Fruit fly (Drosophila melanogaster): ENCODE measurements around the gene CG17959.

DNA sequence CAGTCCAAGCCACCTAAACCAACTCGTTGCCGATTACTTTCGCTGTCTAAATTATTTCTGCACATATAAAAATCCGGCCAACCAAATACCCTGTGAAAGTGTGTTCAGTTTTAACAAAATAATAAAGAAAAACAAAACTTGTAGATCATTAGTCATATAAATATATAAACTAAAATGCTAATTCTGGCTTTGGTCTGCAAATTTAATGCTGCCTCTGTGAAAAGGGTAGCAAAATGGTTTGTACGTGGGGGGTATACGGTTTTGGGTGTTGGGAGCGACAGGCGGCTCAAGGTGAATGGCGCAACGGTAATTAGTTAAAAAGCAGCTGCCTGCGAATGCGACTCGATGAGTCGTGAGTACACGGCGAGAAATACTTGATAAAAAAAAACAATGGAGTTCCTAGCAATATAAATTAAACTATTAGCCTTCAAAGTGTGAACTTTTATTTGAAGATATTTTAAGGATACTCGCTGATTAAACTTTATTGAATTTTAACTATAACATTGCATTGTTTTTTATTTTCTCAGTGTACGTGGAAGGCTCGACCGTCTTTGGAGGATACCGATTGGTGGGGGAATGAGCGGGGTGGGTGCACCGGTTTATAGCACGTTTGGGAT, 31.1 kb downstream of the CG17959 start:
- TF ChIP-seq insv (optimal IDR thresholded peaks at IDR 0.05) = no peak
- TF ChIP-seq Myc (optimal IDR thresholded peaks at IDR 0.05) = no peak
- TF ChIP-seq Sin3A (optimal IDR thresholded peaks at IDR 0.05) = no peak
